Fruit fly (Drosophila melanogaster) whole organism, embryonic: ENCODE measurements around the gene CG32801.

Source experiments
- Abd-B ChIP-seq: fragments of 200-800 bp; sonication (Bioruptor generic); optimal IDR thresholded peaks from 2 replicates; lab custom pipeline; 2018; ENCODE audit warnings: missing biosample characterization, mild to moderate bottlenecking, missing genetic modification characterization, moderate library complexity
- B-H1 ChIP-seq: fragments of 200-800 bp; sonication (Bioruptor generic); IDR thresholded peaks from 3 replicates; pipeline ENCODE4 v1.3.6; 2022; ENCODE audit warnings: missing biosample characterization, missing genetic modification characterization
- CG11093 ChIP-seq: fragments of 200-800 bp; sonication (Bioruptor generic); IDR thresholded peaks from 3 replicates; pipeline ENCODE4 v1.3.6; 2022; ENCODE audit warnings: missing biosample characterization, missing genetic modification characterization
- CG12071 ChIP-seq: fragments of 200-800 bp; sonication (Bioruptor generic); optimal IDR thresholded peaks from 3 replicates; lab custom pipeline; 2018; ENCODE audit warnings: missing biosample characterization, mild to moderate bottlenecking, missing genetic modification characterization
- CG12391 ChIP-seq: fragments of 200-800 bp; sonication (Bioruptor generic); optimal IDR thresholded peaks from 3 replicates; lab custom pipeline; 2018; ENCODE audit warnings: missing biosample characterization, mild to moderate bottlenecking, missing genetic modification characterization, moderate library complexity
- CG13424 ChIP-seq: fragments of 200-800 bp; sonication (Bioruptor generic); optimal IDR thresholded peaks from 2 replicates; lab custom pipeline; 2019; ENCODE audit warnings: missing biosample characterization, mild to moderate bottlenecking, missing genetic modification characterization, moderate library complexity
- CG13624 ChIP-seq: fragments of 200-800 bp; sonication (Bioruptor generic); optimal IDR thresholded peaks from 2 replicates; lab custom pipeline; 2016; ENCODE audit warnings: missing biosample characterization, missing genetic modification characterization
- CG15696 ChIP-seq: fragments of 200-800 bp; sonication (Bioruptor generic); optimal IDR thresholded peaks from 2 replicates; lab custom pipeline; 2019; ENCODE audit warnings: missing biosample characterization, mild to moderate bottlenecking, missing genetic modification characterization, moderate library complexity
- CG1603 ChIP-seq: fragments of 200-800 bp; sonication (Bioruptor generic); optimal IDR thresholded peaks from 2 replicates; lab custom pipeline; 2019; ENCODE audit warnings: missing biosample characterization, mild to moderate bottlenecking, missing genetic modification characterization, moderate library complexity
- CG16863 ChIP-seq: fragments of 200-800 bp; sonication (Bioruptor generic); optimal IDR thresholded peaks from 3 replicates; lab custom pipeline; 2016; ENCODE audit warnings: missing biosample characterization, missing genetic modification characterization
- CG17361 ChIP-seq: fragments of 200-800 bp; sonication (Bioruptor generic); IDR thresholded peaks from 3 replicates; pipeline ENCODE4 v1.3.6; 2022; ENCODE audit warnings: missing biosample characterization, missing genetic modification characterization
- CG17385 ChIP-seq: fragments of 200-800 bp; sonication (Bioruptor generic); optimal IDR thresholded peaks from 3 replicates; lab custom pipeline; 2018; ENCODE audit warnings: missing biosample characterization, mild to moderate bottlenecking, missing genetic modification characterization
- CG17829 ChIP-seq: fragments of 200-800 bp; optimal IDR thresholded peaks from 2 replicates; lab custom pipeline; 2019; ENCODE audit warnings: missing biosample characterization, mild to moderate bottlenecking, missing genetic modification characterization, moderate library complexity
- CG31365 ChIP-seq: fragments of 200-800 bp; sonication (Bioruptor generic); optimal IDR thresholded peaks from 2 replicates; lab custom pipeline; 2018; ENCODE audit warnings: missing biosample characterization, mild to moderate bottlenecking, missing genetic modification characterization
- CG3838 ChIP-seq: fragments of 200-800 bp; sonication (Bioruptor generic); optimal IDR thresholded peaks from 3 replicates; lab custom pipeline; 2016; ENCODE audit warnings: missing biosample characterization, missing genetic modification characterization
- CG4328 ChIP-seq: fragments of 200-800 bp; sonication (Bioruptor generic); optimal IDR thresholded peaks from 3 replicates; lab custom pipeline; 2017; ENCODE audit warnings: missing biosample characterization, missing genetic modification reagents, missing genetic modification characterization
- CG4404 ChIP-seq: fragments of 200-800 bp; sonication (Bioruptor generic); IDR thresholded peaks from 2 replicates; pipeline ENCODE4 v1.3.6; 2022; ENCODE audit warnings: missing biosample characterization, missing genetic modification characterization
- CG5245 ChIP-seq: fragments of 200-800 bp; sonication (Bioruptor generic); optimal IDR thresholded peaks from 3 replicates; lab custom pipeline; 2016; ENCODE audit warnings: missing biosample characterization, missing genetic modification characterization
- CG6689 ChIP-seq: fragments of 200-800 bp; sonication (Bioruptor generic); IDR thresholded peaks from 2 replicates; pipeline ENCODE4 v1.3.6; 2022; ENCODE audit warnings: missing biosample characterization, missing genetic modification characterization
- CTCF ChIP-seq: fragments of 200-800 bp; sonication (Bioruptor generic); optimal IDR thresholded peaks from 2 replicates; lab custom pipeline; 2017; ENCODE audit warnings: missing biosample characterization, mild to moderate bottlenecking, missing genetic modification characterization, moderate library complexity
- CkIIα-i1 ChIP-seq: fragments of 200-800 bp; sonication (Bioruptor generic); IDR thresholded peaks from 2 replicates; pipeline ENCODE4 v1.3.6; 2022; ENCODE audit warnings: missing biosample characterization, missing genetic modification characterization
- D19A ChIP-seq: fragments of 200-800 bp; optimal IDR thresholded peaks from 3 replicates; lab custom pipeline; 2019; ENCODE audit warnings: missing biosample characterization, mild to moderate bottlenecking, missing genetic modification characterization, moderate library complexity
- Deaf1 ChIP-seq: fragments of 200-800 bp; optimal IDR thresholded peaks from 3 replicates; lab custom pipeline; 2019; ENCODE audit warnings: missing biosample characterization, mild to moderate bottlenecking, missing genetic modification characterization, moderate library complexity
- Dll ChIP-seq: fragments of 200-800 bp; sonication (Bioruptor generic); IDR thresholded peaks from 4 replicates; pipeline ENCODE4 v1.3.6; 2022; ENCODE audit warnings: missing biosample characterization, missing genetic modification characterization; ENCODE audit not compliant: partially characterized antibody
- Eip74EF ChIP-seq, 2 experiments: fragments of 200-800 bp in 1 of 2; fragments of >200 bp in 1 of 2; sonication (Bioruptor generic) in 1 of 2; optimal IDR thresholded peaks; 2 replicates each; lab custom pipeline; 2017 to 2019; ENCODE audit warnings: missing biosample characterization in 2 of 2, missing genetic modification characterization in 2 of 2, mild to moderate bottlenecking in 1 of 2, moderate library complexity in 1 of 2
- Ets97D ChIP-seq: fragments of 200-800 bp; sonication (Bioruptor generic); optimal IDR thresholded peaks from 3 replicates; lab custom pipeline; 2016; ENCODE audit warnings: missing biosample characterization, missing genetic modification characterization
- Fer1 ChIP-seq: fragments of 200-800 bp; sonication (Bioruptor generic); optimal IDR thresholded peaks from 2 replicates; lab custom pipeline; 2017; ENCODE audit warnings: missing biosample characterization, mild to moderate bottlenecking, missing genetic modification characterization
- HLH3B ChIP-seq: fragments of 200-800 bp; sonication (Bioruptor generic); IDR thresholded peaks from 2 replicates; pipeline ENCODE4 v1.3.6; 2022; ENCODE audit warnings: missing biosample characterization, missing genetic modification characterization
- HmgD ChIP-seq: fragments of 200-800 bp; sonication (Bioruptor generic); optimal IDR thresholded peaks from 3 replicates; lab custom pipeline; 2016; ENCODE audit warnings: missing biosample characterization, missing genetic modification characterization
- Kr ChIP-seq: fragments of 200-800 bp; sonication (Bioruptor generic); optimal IDR thresholded peaks from 2 replicates; lab custom pipeline; 2017; ENCODE audit warnings: missing biosample characterization, mild to moderate bottlenecking, missing genetic modification characterization
- Meics ChIP-seq: fragments of 200-800 bp; sonication (Bioruptor generic); optimal IDR thresholded peaks from 2 replicates; lab custom pipeline; 2017; ENCODE audit warnings: missing biosample characterization, mild to moderate bottlenecking, missing genetic modification characterization
- Nf-YC ChIP-seq: fragments of 200-800 bp; optimal IDR thresholded peaks from 3 replicates; lab custom pipeline; 2019; ENCODE audit warnings: missing biosample characterization, mild to moderate bottlenecking, missing genetic modification characterization, moderate library complexity
- Six4 ChIP-seq: fragments of 200-800 bp; sonication (Bioruptor generic); optimal IDR thresholded peaks from 2 replicates; lab custom pipeline; 2016; ENCODE audit warnings: missing biosample characterization, missing genetic modification characterization
- TFAM ChIP-seq: fragments of 200-800 bp; sonication (Bioruptor generic); optimal IDR thresholded peaks from 2 replicates; lab custom pipeline; 2017; ENCODE audit warnings: missing biosample characterization, missing genetic modification characterization, inconsistent platforms
- az2 ChIP-seq: fragments of 200-800 bp; sonication (Bioruptor generic); optimal IDR thresholded peaks from 3 replicates; lab custom pipeline; 2016; ENCODE audit warnings: missing biosample characterization, missing genetic modification characterization
- da ChIP-seq: fragments of 200-800 bp; sonication (Bioruptor generic); optimal IDR thresholded peaks from 2 replicates; lab custom pipeline; 2016; ENCODE audit warnings: missing biosample characterization, missing genetic modification characterization
- en ChIP-seq: fragments of 200-800 bp; sonication (Bioruptor generic); optimal IDR thresholded peaks from 2 replicates; lab custom pipeline; 2016; ENCODE audit warnings: missing biosample characterization, missing genetic modification characterization
- exex ChIP-seq: fragments of 200-800 bp; sonication (Bioruptor generic); optimal IDR thresholded peaks from 4 replicates; lab custom pipeline; 2018; ENCODE audit warnings: missing biosample characterization, mild to moderate bottlenecking, missing genetic modification characterization, moderate library complexity
- grau ChIP-seq: fragments of 200-800 bp; optimal IDR thresholded peaks from 3 replicates; lab custom pipeline; 2019; ENCODE audit warnings: missing biosample characterization, mild to moderate bottlenecking, missing genetic modification characterization, moderate library complexity
- gt ChIP-seq: fragments of 200-800 bp; sonication (Bioruptor generic); IDR thresholded peaks from 2 replicates; pipeline ENCODE4 v1.3.6; 2022; ENCODE audit warnings: missing biosample characterization, missing genetic modification characterization
- h ChIP-seq: fragments of >200 bp; optimal IDR thresholded peaks from 2 replicates; lab custom pipeline; 2017
- ind ChIP-seq: fragments of 200-800 bp; sonication (Bioruptor generic); optimal IDR thresholded peaks from 3 replicates; lab custom pipeline; 2016; ENCODE audit warnings: missing biosample characterization, missing genetic modification characterization
- klu ChIP-seq: fragments of 200-800 bp; sonication (Bioruptor generic); IDR thresholded peaks from 2 replicates; pipeline ENCODE4 v1.3.6; 2022; ENCODE audit warnings: missing biosample characterization, missing genetic modification characterization
- pb ChIP-seq: fragments of 200-800 bp; sonication (Bioruptor generic); optimal IDR thresholded peaks from 3 replicates; lab custom pipeline; 2016; ENCODE audit warnings: missing biosample characterization, missing genetic modification characterization
- pros ChIP-seq: fragments of 200-800 bp; sonication (Bioruptor generic); optimal IDR thresholded peaks from 3 replicates; lab custom pipeline; 2019; ENCODE audit warnings: missing biosample characterization, mild to moderate bottlenecking, missing genetic modification characterization, moderate library complexity
- pum ChIP-seq: fragments of 200-800 bp; sonication (Bioruptor generic); optimal IDR thresholded peaks from 2 replicates; lab custom pipeline; 2016; ENCODE audit warnings: missing biosample characterization, missing genetic modification characterization
- repo ChIP-seq: fragments of 200-800 bp; sonication (Bioruptor generic); optimal IDR thresholded peaks from 2 replicates; lab custom pipeline; 2016; ENCODE audit warnings: missing biosample characterization, missing genetic modification characterization
- ro ChIP-seq: fragments of 200-800 bp; sonication (Bioruptor generic); IDR thresholded peaks from 2 replicates; pipeline ENCODE4 v1.3.6; 2022; ENCODE audit warnings: missing biosample characterization, missing genetic modification characterization
- tap ChIP-seq: fragments of 200-800 bp; optimal IDR thresholded peaks from 3 replicates; lab custom pipeline; 2019; ENCODE audit warnings: missing biosample characterization, mild to moderate bottlenecking, missing genetic modification characterization, moderate library complexity
- toy ChIP-seq: fragments of 200-800 bp; sonication (Bioruptor generic); IDR thresholded peaks from 2 replicates; pipeline ENCODE4 v1.3.6; 2022; ENCODE audit warnings: missing biosample characterization, missing genetic modification characterization

The CG32801 gene

DNA sequence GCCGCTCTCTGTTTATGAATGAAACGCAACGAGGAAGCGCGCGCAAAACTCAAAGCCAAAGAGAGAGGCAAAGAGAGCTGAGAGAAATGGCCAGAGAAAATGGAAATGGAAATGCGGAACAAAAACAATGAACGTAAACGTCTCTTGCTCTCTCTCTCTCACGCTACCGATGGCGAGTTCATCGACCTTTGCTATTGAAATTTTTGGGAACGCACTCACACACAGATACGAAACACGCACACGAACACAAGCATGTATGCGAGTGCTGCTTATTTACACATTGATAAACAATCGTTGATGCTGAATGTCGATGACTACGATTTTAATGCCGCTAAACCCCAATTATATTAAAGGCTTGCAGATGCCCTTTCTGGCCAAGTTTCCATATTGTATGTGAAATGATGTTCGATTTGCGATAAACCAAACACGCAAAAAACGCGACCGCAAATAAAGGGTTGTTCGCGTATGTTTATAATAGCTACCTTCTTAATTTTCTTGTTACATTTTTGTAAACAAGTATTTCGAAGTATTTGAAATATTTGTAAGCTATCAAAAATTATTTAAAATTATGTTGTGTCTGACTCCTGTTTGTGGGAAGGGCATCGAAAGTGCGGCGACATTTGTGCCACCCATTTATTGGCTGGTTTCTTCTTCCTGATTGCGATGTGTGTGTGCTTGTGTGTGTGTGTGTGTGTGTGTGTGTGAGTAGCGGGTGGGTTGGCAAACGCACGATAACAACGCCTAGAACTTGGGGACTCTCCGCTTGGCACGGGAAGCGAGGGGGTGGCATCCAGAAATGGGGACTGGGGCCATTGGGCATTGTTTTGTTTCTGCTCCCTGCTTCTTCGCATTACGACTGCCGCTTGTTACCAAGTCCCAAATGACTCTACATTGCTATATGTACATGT, 40.6 kb upstream of the CG32801 start (continued):
- TF ChIP-seq ind (GFP tag; lab: Kevin White, UChicago) = peak; percentile 65
- TF ChIP-seq Fer1 (GFP tag; lab: Kevin White, UChicago) = peak; percentile 62
- TF ChIP-seq az2 = peak; percentile 60
- peak; percentile 33 for TF ChIP-seq tap (tag; lab: Kevin White, UChicago)
- peak; percentile 77 for TF ChIP-seq CG13424 (tag; lab: Kevin White, UChicago)
- TF ChIP-seq h (lab: Kevin White, UChicago) = no peak
- TF ChIP-seq CG12391 (tag; lab: Kevin White, UChicago) = peak; percentile 81
- peak; percentile 41 for TF ChIP-seq pros (GFP tag; lab: Kevin White, UChicago)
- TF ChIP-seq CG1603 (tag; lab: Kevin White, UChicago) = peak; percentile 62
- peak; percentile 66 for TF ChIP-seq CG17829 (tag; lab: Kevin White, UChicago)
- peak; percentile 29 for TF ChIP-seq Kr (GFP tag; lab: Kevin White, UChicago)
- TF ChIP-seq CTCF (GFP tag; lab: Kevin White, UChicago) = peak; percentile 40
- peak; percentile 77 for TF ChIP-seq CG16863 (GFP tag; lab: Kevin White, UChicago)
- TF ChIP-seq Abd-B (GFP tag; lab: Kevin White, UChicago) = peak; percentile 76
- no peak for TF ChIP-seq toy (GFP tag; lab: Robert Waterston, UW)
- peak; percentile 44 for TF ChIP-seq Deaf1 (tag; lab: Kevin White, UChicago)
- TF ChIP-seq CG31365 (tag; lab: Kevin White, UChicago) = no peak
- TF ChIP-seq Six4 (GFP tag; lab: Kevin White, UChicago) = peak; percentile 66
- no peak for TF ChIP-seq CG4404 (GFP tag; lab: Robert Waterston, UW)
- peak; percentile 66 for TF ChIP-seq Meics (GFP tag; lab: Kevin White, UChicago)
- TF ChIP-seq grau (tag; lab: Kevin White, UChicago) = peak; percentile 82
- no peak for TF ChIP-seq da
- peak; percentile 53 for TF ChIP-seq en
- TF ChIP-seq CG12071 (GFP tag; lab: Kevin White, UChicago) = peak; percentile 2
- TF ChIP-seq repo (GFP tag; lab: Kevin White, UChicago) = no peak
- no peak for TF ChIP-seq CG3838 (GFP tag; lab: Kevin White, UChicago)
- TF ChIP-seq Eip74EF (GFP tag; optimal IDR thresholded peaks at IDR 0.05; lab: Kevin White, UChicago) = peak in 1 of 2 experiments; percentile 82
- TF ChIP-seq ro (GFP tag; lab: Robert Waterston, UW) = no peak
- TF ChIP-seq D19A (tag; lab: Kevin White, UChicago) = peak; percentile 100
- 0 out of 3 replicates have a peak, but pooled peaks have one; percentile 10 for TF ChIP-seq B-H1 (GFP tag; lab: Robert Waterston, UW)
- TF ChIP-seq pb (GFP tag; lab: Kevin White, UChicago) = peak; percentile 76
- TF ChIP-seq CkIIα-i1 (GFP tag; lab: Robert Waterston, UW) = no peak
- TF ChIP-seq CG17385 (GFP tag; lab: Kevin White, UChicago) = peak; percentile 74
- peak; percentile 41 for TF ChIP-seq HLH3B (GFP tag; lab: Robert Waterston, UW)
- peak; percentile 90 for TF ChIP-seq CG17361 (GFP tag; lab: Robert Waterston, UW)
- TF ChIP-seq klu (GFP tag; lab: Robert Waterston, UW) = peak; percentile 44; the same call in 1 of the 2 replicates
- TF ChIP-seq TFAM (GFP tag; lab: Kevin White, UChicago) = peak; percentile 12
- peak; percentile 41; the same call in 1 of the 3 replicates for TF ChIP-seq CG11093
- TF ChIP-seq CG15696 (tag; lab: Kevin White, UChicago) = peak; percentile 44
- no peak for TF ChIP-seq HmgD (GFP tag; lab: Kevin White, UChicago)
- 0 out of 2 replicates have a peak, but pooled peaks have one; percentile 8 for TF ChIP-seq gt (GFP tag; lab: Robert Waterston, UW)
- peak; percentile 60 for TF ChIP-seq pum (GFP tag; lab: Kevin White, UChicago)
- TF ChIP-seq CG13624 = peak; percentile 63
- TF ChIP-seq Ets97D = peak; percentile 20
- no peak for TF ChIP-seq Dll
- peak; percentile 49 for TF ChIP-seq Nf-YC (tag; lab: Kevin White, UChicago)
- TF ChIP-seq exex = peak; percentile 5
- TF ChIP-seq CG4328 = peak; percentile 5
- TF ChIP-seq CG6689 (GFP tag; lab: Robert Waterston, UW) = peak; percentile 46
- peak; percentile 15 for TF ChIP-seq CG5245
